Worm (Caenorhabditis elegans) whole organism, late embryonic: ENCODE data around the gene oga-1.

ENCODE experiments used
- C08G9.2 ChIP-seq: sonication (generic microtip); optimal IDR thresholded peaks from 2 replicates; lab custom pipeline; 2016; ENCODE audit warnings: mild to moderate bottlenecking, missing genetic modification characterization, moderate library complexity, missing compliant biosample characterization
- F13H6.1 ChIP-seq: sonication (generic microtip); optimal IDR thresholded peaks from 2 replicates; lab custom pipeline; 2016; ENCODE audit warnings: missing genetic modification characterization, missing compliant biosample characterization
- K02D7.2 ChIP-seq: sonication (generic microtip); optimal IDR thresholded peaks from 2 replicates; lab custom pipeline; 2017; ENCODE audit warnings: mild to moderate bottlenecking, missing genetic modification characterization, missing compliant biosample characterization
- K09A11.1 ChIP-seq: sonication (generic microtip); optimal IDR thresholded peaks from 2 replicates; lab custom pipeline; 2017; ENCODE audit warnings: antibody characterized with exemption, mild to moderate bottlenecking, missing genetic modification characterization, missing compliant biosample characterization; ENCODE audit not compliant: insufficient read depth
- ama-1 ChIP-seq: fragments of 150-350 bp; optimal IDR thresholded peaks from 2 replicates; lab custom pipeline; 2014
- elt-2 ChIP-seq: sonication (generic microtip); optimal IDR thresholded peaks from 2 replicates; lab custom pipeline; 2016; ENCODE audit warnings: missing genetic modification reagents, missing genetic modification characterization, missing compliant biosample characterization
- fkh-6 ChIP-seq: sonication (generic microtip); optimal IDR thresholded peaks from 2 replicates; lab custom pipeline; 2016; ENCODE audit warnings: missing genetic modification characterization, missing compliant biosample characterization
- pqm-1 ChIP-seq: sonication (generic microtip); optimal IDR thresholded peaks from 2 replicates; lab custom pipeline; 2016; ENCODE audit warnings: missing genetic modification characterization, missing compliant biosample characterization
- pros-1 ChIP-seq: fragments of 150-350 bp; optimal IDR thresholded peaks from 2 replicates; lab custom pipeline; 2014; ENCODE audit warnings: missing biosample characterization, missing genetic modification reagents, missing genetic modification characterization
- ttx-3 ChIP-seq: sonication (generic microtip); optimal IDR thresholded peaks from 2 replicates; lab custom pipeline; 2016; ENCODE audit warnings: missing genetic modification reagents, missing genetic modification characterization, missing compliant biosample characterization
- zip-5 ChIP-seq: sonication (generic microtip); optimal IDR thresholded peaks from 2 replicates; lab custom pipeline; 2016; ENCODE audit warnings: missing genetic modification characterization, missing compliant biosample characterization

DNA sequence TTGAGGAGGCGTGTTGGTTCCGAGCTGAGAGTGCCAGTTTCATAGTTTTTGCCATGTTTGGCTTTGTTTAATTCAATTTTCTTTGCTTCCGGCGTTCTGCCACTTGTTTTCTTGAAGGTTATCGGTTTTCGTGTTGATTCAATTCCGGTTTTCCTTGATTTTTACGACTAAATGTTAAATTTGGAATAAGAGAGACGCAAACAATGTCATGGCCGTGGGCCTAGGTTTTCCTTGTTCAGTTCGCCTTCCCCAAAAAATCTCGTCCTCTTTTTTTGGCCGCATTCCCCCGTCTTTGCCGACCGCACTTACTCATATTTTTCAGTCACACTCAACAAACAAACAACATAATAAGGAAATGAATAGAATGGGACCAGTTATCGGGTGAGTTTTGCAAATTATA is 46.5 kb upstream of the oga-1 start, which contains the start of gene C23F12.9:
- TF ChIP-seq C08G9.2 (tag; lab: Kevin White, UChicago) (no peak), ttx-3 (no peak), pros-1 (tag; lab: Kevin White, UChicago) (no peak), ama-1 (no peak), elt-2 (tag; lab: Kevin White, UChicago) (no peak), fkh-6 (tag; lab: Kevin White, UChicago) (no peak), zip-5 (tag; lab: Kevin White, UChicago) (no peak), K09A11.1 (tag; lab: Kevin White, UChicago) (no peak), K02D7.2 (tag; lab: Kevin White, UChicago) (no peak), F13H6.1 (tag; lab: Kevin White, UChicago) (no peak), pqm-1 (no peak)
